Worm (Caenorhabditis elegans) whole organism, late embryonic: Measurements from ENCODE around the gene D1005.5.

ENCODE experiments used
- C08G9.2 ChIP-seq: sonication (generic microtip); optimal IDR thresholded peaks from 2 replicates; lab custom pipeline; 2016; ENCODE audit warnings: mild to moderate bottlenecking, missing genetic modification characterization, moderate library complexity, missing compliant biosample characterization
- K09A11.1 ChIP-seq: sonication (generic microtip); optimal IDR thresholded peaks from 2 replicates; lab custom pipeline; 2017; ENCODE audit warnings: antibody characterized with exemption, mild to moderate bottlenecking, missing genetic modification characterization, missing compliant biosample characterization; ENCODE audit not compliant: insufficient read depth
- ama-1 ChIP-seq: fragments of 150-350 bp; optimal IDR thresholded peaks from 2 replicates; lab custom pipeline; 2014
- ceh-19 ChIP-seq: fragments of 200-800 bp; sonication (Bioruptor generic); optimal IDR thresholded peaks from 2 replicates; lab custom pipeline; 2018; ENCODE audit warnings: mild to moderate bottlenecking, missing genetic modification characterization, missing compliant biosample characterization
- elt-4 ChIP-seq: sonication (generic microtip); optimal IDR thresholded peaks from 2 replicates; lab custom pipeline; 2016; ENCODE audit warnings: missing genetic modification characterization, missing compliant biosample characterization
- fkh-10 ChIP-seq: fragments of 150-350 bp; optimal IDR thresholded peaks from 2 replicates; lab custom pipeline; 2014; ENCODE audit warnings: missing biosample characterization, missing genetic modification reagents, missing genetic modification characterization
- lin-11 ChIP-seq: fragments of 200-800 bp; sonication (Bioruptor generic); optimal IDR thresholded peaks from 2 replicates; lab custom pipeline; 2018; ENCODE audit warnings: mild to moderate bottlenecking, missing genetic modification characterization, missing compliant biosample characterization
- nhr-232 ChIP-seq: sonication (generic microtip); optimal IDR thresholded peaks from 2 replicates; lab custom pipeline; 2016; ENCODE audit warnings: missing genetic modification characterization, missing compliant biosample characterization
- pha-4 ChIP-seq: fragments of 150-350 bp; optimal IDR thresholded peaks from 2 replicates; lab custom pipeline; 2018; ENCODE audit warnings: missing biosample characterization, missing genetic modification reagents, missing genetic modification characterization
- syd-9 ChIP-seq: sonication (generic microtip); optimal IDR thresholded peaks from 2 replicates; lab custom pipeline; 2016; ENCODE audit warnings: mild to moderate bottlenecking, missing genetic modification characterization, moderate library complexity, missing compliant biosample characterization
- unc-42 ChIP-seq: sonication (generic microtip); optimal IDR thresholded peaks from 2 replicates; lab custom pipeline; 2016; ENCODE audit warnings: missing genotype, missing genetic modification characterization, missing compliant biosample characterization

- no peak for TF ChIP-seq ama-1
- TF ChIP-seq elt-4 (tag; lab: Kevin White, UChicago) = no peak
- no peak for TF ChIP-seq lin-11 (tag; lab: Kevin White, UChicago)
- TF ChIP-seq ceh-19 (GFP tag; lab: Kevin White, UChicago) = no peak
- TF ChIP-seq syd-9 (tag; lab: Kevin White, UChicago) = no peak
- TF ChIP-seq nhr-232 (tag; lab: Kevin White, UChicago) = no peak
- TF ChIP-seq C08G9.2 (tag; lab: Kevin White, UChicago) = no peak
- no peak for TF ChIP-seq fkh-10
- TF ChIP-seq pha-4 (tag; lab: Kevin White, UChicago) = no peak
- TF ChIP-seq unc-42 (tag; lab: Kevin White, UChicago) = no peak
- no peak for TF ChIP-seq K09A11.1 (tag; lab: Kevin White, UChicago)
These were observed 48.3 kb downstream of the D1005.5 start, which contains the start of gene F19G12.3 for ce11 chrX:1424509-1424908.
